Worm (Caenorhabditis elegans) whole organism, late embryonic: Measurements from ENCODE around the gene srw-117.

Experiments
- C08G9.2 ChIP-seq: sonication (generic microtip); optimal IDR thresholded peaks from 2 replicates; lab custom pipeline; 2016; ENCODE audit warnings: mild to moderate bottlenecking, missing genetic modification characterization, moderate library complexity, missing compliant biosample characterization
- F13H6.1 ChIP-seq: sonication (generic microtip); optimal IDR thresholded peaks from 2 replicates; lab custom pipeline; 2016; ENCODE audit warnings: missing genetic modification characterization, missing compliant biosample characterization
- K02D7.2 ChIP-seq: sonication (generic microtip); optimal IDR thresholded peaks from 2 replicates; lab custom pipeline; 2017; ENCODE audit warnings: mild to moderate bottlenecking, missing genetic modification characterization, missing compliant biosample characterization
- K09A11.1 ChIP-seq: sonication (generic microtip); optimal IDR thresholded peaks from 2 replicates; lab custom pipeline; 2017; ENCODE audit warnings: antibody characterized with exemption, mild to moderate bottlenecking, missing genetic modification characterization, missing compliant biosample characterization; ENCODE audit not compliant: insufficient read depth
- T23F11.4 ChIP-seq: fragments of 200-800 bp; sonication (Bioruptor generic); optimal IDR thresholded peaks from 2 replicates; lab custom pipeline; 2018; ENCODE audit warnings: mild to moderate bottlenecking, missing genetic modification characterization, missing compliant biosample characterization
- ahr-1 ChIP-seq: sonication (generic microtip); optimal IDR thresholded peaks from 2 replicates; lab custom pipeline; 2016; ENCODE audit warnings: missing genetic modification characterization, missing compliant biosample characterization
- ceh-18 ChIP-seq: sonication (generic microtip); optimal IDR thresholded peaks from 2 replicates; lab custom pipeline; 2016; ENCODE audit warnings: missing genetic modification characterization, missing compliant biosample characterization
- ceh-19 ChIP-seq: fragments of 200-800 bp; sonication (Bioruptor generic); optimal IDR thresholded peaks from 2 replicates; lab custom pipeline; 2018; ENCODE audit warnings: mild to moderate bottlenecking, missing genetic modification characterization, missing compliant biosample characterization
- ceh-24 ChIP-seq: sonication (generic microtip); optimal IDR thresholded peaks from 2 replicates; lab custom pipeline; 2016; ENCODE audit warnings: mild to moderate bottlenecking, missing genetic modification characterization, missing compliant biosample characterization
- ceh-31 ChIP-seq: sonication (generic microtip); optimal IDR thresholded peaks from 2 replicates; lab custom pipeline; 2016; ENCODE audit warnings: missing genetic modification characterization, missing compliant biosample characterization
- ceh-45 ChIP-seq: fragments of 200-800 bp; sonication (Bioruptor generic); IDR thresholded peaks from 2 replicates; pipeline ENCODE4 v1.3.6; 2022; ENCODE audit warnings: missing genetic modification reagents, missing genetic modification characterization, missing compliant biosample characterization
- ceh-48 ChIP-seq: sonication (generic microtip); optimal IDR thresholded peaks from 2 replicates; lab custom pipeline; 2016; ENCODE audit warnings: missing genetic modification characterization, inconsistent platforms, missing compliant biosample characterization
- ceh-6 ChIP-seq: fragments of 200-800 bp; sonication (Bioruptor generic); optimal IDR thresholded peaks from 2 replicates; lab custom pipeline; 2018; ENCODE audit warnings: mild to moderate bottlenecking, missing genetic modification characterization, missing compliant biosample characterization
- ceh-9 ChIP-seq: sonication (generic microtip); optimal IDR thresholded peaks from 2 replicates; lab custom pipeline; 2016; ENCODE audit warnings: mild to moderate bottlenecking, missing genetic modification characterization, inconsistent platforms, missing compliant biosample characterization
- dmd-4 ChIP-seq: sonication (generic microtip); optimal IDR thresholded peaks from 2 replicates; lab custom pipeline; 2016; ENCODE audit warnings: borderline replicate concordance, missing genetic modification characterization, missing compliant biosample characterization
- elt-2 ChIP-seq: sonication (generic microtip); optimal IDR thresholded peaks from 2 replicates; lab custom pipeline; 2016; ENCODE audit warnings: missing genetic modification reagents, missing genetic modification characterization, missing compliant biosample characterization
- ets-4 ChIP-seq: sonication (generic microtip); optimal IDR thresholded peaks from 2 replicates; lab custom pipeline; 2016; ENCODE audit warnings: missing genetic modification characterization, missing compliant biosample characterization
- eyg-1 ChIP-seq: sonication (generic microtip); optimal IDR thresholded peaks from 2 replicates; lab custom pipeline; 2016; ENCODE audit warnings: missing genotype, missing genetic modification characterization, missing compliant biosample characterization
- fax-1 ChIP-seq: sonication (generic microtip); optimal IDR thresholded peaks from 2 replicates; lab custom pipeline; 2016; ENCODE audit warnings: missing genotype, missing genetic modification characterization, missing compliant biosample characterization
- fkh-6 ChIP-seq: sonication (generic microtip); optimal IDR thresholded peaks from 2 replicates; lab custom pipeline; 2016; ENCODE audit warnings: missing genetic modification characterization, missing compliant biosample characterization
- hlh-13 ChIP-seq: fragments of 200-800 bp; sonication (Bioruptor generic); optimal IDR thresholded peaks from 2 replicates; lab custom pipeline; 2018; ENCODE audit warnings: mild to moderate bottlenecking, missing genetic modification characterization, missing compliant biosample characterization
- hlh-15 ChIP-seq: sonication (generic microtip); optimal IDR thresholded peaks from 2 replicates; lab custom pipeline; 2016; ENCODE audit warnings: missing genetic modification characterization, missing compliant biosample characterization
- hlh-6 ChIP-seq: sonication (generic microtip); optimal IDR thresholded peaks from 2 replicates; lab custom pipeline; 2016; ENCODE audit warnings: missing genotype, missing genetic modification characterization, missing compliant biosample characterization
- hlh-8 ChIP-seq: sonication (generic microtip); optimal IDR thresholded peaks from 2 replicates; lab custom pipeline; 2016; ENCODE audit warnings: missing genotype, missing genetic modification characterization, missing compliant biosample characterization
- lim-6 ChIP-seq: sonication (generic microtip); optimal IDR thresholded peaks from 2 replicates; lab custom pipeline; 2016; ENCODE audit warnings: missing genetic modification characterization, missing compliant biosample characterization
- lin-11 ChIP-seq: fragments of 200-800 bp; sonication (Bioruptor generic); optimal IDR thresholded peaks from 2 replicates; lab custom pipeline; 2018; ENCODE audit warnings: mild to moderate bottlenecking, missing genetic modification characterization, missing compliant biosample characterization
- madf-2 ChIP-seq: sonication (generic microtip); optimal IDR thresholded peaks from 2 replicates; lab custom pipeline; 2017; ENCODE audit warnings: missing genetic modification characterization, missing compliant biosample characterization
- mec-3 ChIP-seq: sonication (generic microtip); optimal IDR thresholded peaks from 2 replicates; lab custom pipeline; 2016; ENCODE audit warnings: borderline replicate concordance, missing genetic modification characterization, missing compliant biosample characterization
- nfya-1 ChIP-seq: sonication (generic microtip); optimal IDR thresholded peaks from 2 replicates; lab custom pipeline; 2017; ENCODE audit warnings: missing genetic modification characterization, mild to moderate bottlenecking, missing compliant biosample characterization, antibody characterized with exemption, moderate library complexity
- nhr-11 ChIP-seq: fragments of 150-350 bp; optimal IDR thresholded peaks from 2 replicates; lab custom pipeline; 2014; ENCODE audit warnings: missing biosample characterization, missing genetic modification characterization
- npax-4 ChIP-seq: sonication (generic microtip); optimal IDR thresholded peaks from 2 replicates; lab custom pipeline; 2016; ENCODE audit warnings: missing genetic modification characterization, missing compliant biosample characterization
- pat-9 ChIP-seq: fragments of 200-800 bp; sonication (Bioruptor generic); optimal IDR thresholded peaks from 2 replicates; lab custom pipeline; 2018; ENCODE audit warnings: mild to moderate bottlenecking, missing genetic modification characterization, moderate library complexity, missing compliant biosample characterization
- pha-4 ChIP-seq: fragments of 150-350 bp; optimal IDR thresholded peaks from 2 replicates; lab custom pipeline; 2018; ENCODE audit warnings: missing biosample characterization, missing genetic modification reagents, missing genetic modification characterization
- pros-1 ChIP-seq: fragments of 150-350 bp; optimal IDR thresholded peaks from 2 replicates; lab custom pipeline; 2014; ENCODE audit warnings: missing biosample characterization, missing genetic modification reagents, missing genetic modification characterization
- ref-2 ChIP-seq: sonication (generic microtip); optimal IDR thresholded peaks from 2 replicates; lab custom pipeline; 2016; ENCODE audit warnings: missing genetic modification characterization, missing compliant biosample characterization
- rnt-1 ChIP-seq: sonication (generic microtip); optimal IDR thresholded peaks from 2 replicates; lab custom pipeline; 2016; ENCODE audit warnings: missing genetic modification characterization, missing compliant biosample characterization
- syd-9 ChIP-seq: sonication (generic microtip); optimal IDR thresholded peaks from 2 replicates; lab custom pipeline; 2016; ENCODE audit warnings: mild to moderate bottlenecking, missing genetic modification characterization, moderate library complexity, missing compliant biosample characterization
- tbx-2 ChIP-seq: sonication (generic microtip); optimal IDR thresholded peaks from 2 replicates; lab custom pipeline; 2016; ENCODE audit warnings: missing genetic modification characterization, missing compliant biosample characterization
- ttx-3 ChIP-seq: sonication (generic microtip); optimal IDR thresholded peaks from 2 replicates; lab custom pipeline; 2016; ENCODE audit warnings: missing genetic modification reagents, missing genetic modification characterization, missing compliant biosample characterization
- unc-3 ChIP-seq, 2 experiments: fragments of 200-800 bp in 1 of 2; sonication (Bioruptor generic) in 1 of 2; sonication (generic microtip) in 1 of 2; conservative IDR thresholded peaks in 1 of 2; optimal IDR thresholded peaks in 1 of 2; 2 replicates each; pipeline versions ENCODE4 v1.3.6 to Lab custom; 2016 to 2022; ENCODE audit warnings: missing compliant biosample characterization in 2 of 2, missing genetic modification characterization in 2 of 2, missing genetic modification reagents in 1 of 2
- unc-42 ChIP-seq: sonication (generic microtip); optimal IDR thresholded peaks from 2 replicates; lab custom pipeline; 2016; ENCODE audit warnings: missing genotype, missing genetic modification characterization, missing compliant biosample characterization
- unc-55 ChIP-seq: sonication (generic microtip); optimal IDR thresholded peaks from 2 replicates; lab custom pipeline; 2017; ENCODE audit warnings: missing biosample characterization, missing genetic modification reagents, missing genetic modification characterization

srw-117 gene

DNA sequence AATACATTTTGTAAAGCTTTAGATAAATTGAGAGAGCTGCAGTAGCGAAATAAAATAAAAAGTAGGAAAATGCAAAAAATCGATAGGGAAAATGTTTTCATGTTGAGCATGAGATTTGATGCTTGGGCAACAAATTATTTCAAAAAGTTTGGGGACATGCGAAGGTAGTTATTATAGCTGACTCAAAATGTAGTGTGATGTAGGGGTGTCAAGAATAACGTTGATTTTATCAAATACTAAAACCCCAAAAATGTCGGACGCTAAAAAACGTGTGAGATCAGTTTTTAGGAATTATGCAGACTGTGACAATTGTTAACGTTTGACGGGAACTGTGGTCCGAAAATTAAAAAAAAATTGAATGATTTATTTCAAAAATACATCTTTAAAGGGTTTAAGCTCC lies 38.1 kb upstream of the srw-117 start, which contains the start of gene irld-12:
Gene irld-12 (minus strand): TSS at position 101 of the 400 bp plus-strand sequence.
- TF ChIP-seq ceh-45 (GFP tag; lab: Robert Waterston, UW): no peak
- no peak for TF ChIP-seq elt-2
- no peak for TF ChIP-seq lin-11 (tag; lab: Kevin White, UChicago)
- no peak for TF ChIP-seq mec-3 (tag; lab: Kevin White, UChicago)
- no peak for TF ChIP-seq K02D7.2 (tag; lab: Kevin White, UChicago)
- no peak for TF ChIP-seq hlh-15 (tag; lab: Kevin White, UChicago)
- no peak for TF ChIP-seq ceh-6 (GFP tag; lab: Kevin White, UChicago)
- no peak for TF ChIP-seq unc-42
- TF ChIP-seq fax-1 (tag; lab: Kevin White, UChicago): no peak
- TF ChIP-seq npax-4 (tag; lab: Kevin White, UChicago): no peak
- TF ChIP-seq, all 69 proteins: peak for 0

ce11 chrV:3017930-3018329 lies 34.7 kb upstream of the srw-117 start:
- TF ChIP-seq tbx-2 (tag; lab: Kevin White, UChicago): no peak

ce11 chrV:3014185-3014584 lies 30.9 kb upstream of the srw-117 start, which contains the start of gene K12D9.1:
Gene K12D9.1 (plus strand): TSS chrV:3014485.
- TF ChIP-seq ceh-31 (tag; lab: Kevin White, UChicago) (no peak), pha-4 (tag; lab: Kevin White, UChicago) (no peak), eyg-1 (tag; lab: Kevin White, UChicago) (no peak)

DNA sequence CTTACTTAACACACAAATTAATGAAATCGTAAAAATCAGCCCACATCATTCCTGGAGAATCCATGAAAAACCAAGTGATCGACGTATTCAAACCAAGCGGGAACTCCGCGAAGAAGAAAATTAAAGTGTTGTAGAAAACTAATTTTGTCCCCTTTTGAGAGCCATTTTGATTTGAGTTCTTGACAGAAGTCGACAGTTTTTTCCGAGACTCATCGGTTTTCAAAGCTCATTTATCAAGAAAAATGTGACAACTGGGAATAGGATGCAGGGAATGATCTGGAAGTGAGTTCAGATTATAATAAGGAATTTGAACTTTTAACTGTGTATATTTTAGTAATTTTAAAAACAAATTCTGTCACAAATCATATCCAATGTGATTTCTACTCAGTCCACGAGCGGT lies 28.1 kb upstream of the srw-117 start, which contains the start of gene srw-135:
Gene srw-135 (minus strand): TSS at position 101 of the 400 bp plus-strand sequence.
- TF ChIP-seq nfya-1 (tag; lab: Kevin White, UChicago): no peak
- no peak for TF ChIP-seq ahr-1 (tag; lab: Kevin White, UChicago)
- no peak for TF ChIP-seq npax-4 (tag; lab: Kevin White, UChicago)
- TF ChIP-seq rnt-1: no peak
- TF ChIP-seq lim-6 (tag; lab: Kevin White, UChicago): no peak
- no peak for TF ChIP-seq T23F11.4
- no peak for TF ChIP-seq ceh-31 (tag; lab: Kevin White, UChicago)
- no peak for TF ChIP-seq fkh-6 (tag; lab: Kevin White, UChicago)
- TF ChIP-seq hlh-6 (tag; lab: Kevin White, UChicago): no peak
- TF ChIP-seq ttx-3: no peak
- TF ChIP-seq hlh-13 (GFP tag; lab: Kevin White, UChicago): no peak
- TF ChIP-seq ets-4 (tag; lab: Kevin White, UChicago): no peak
- no peak for TF ChIP-seq ceh-9 (tag; lab: Kevin White, UChicago)
- no peak for TF ChIP-seq ceh-19 (GFP tag; lab: Kevin White, UChicago)
- no peak for TF ChIP-seq unc-3 (GFP tag; conservative IDR thresholded peaks at IDR 0.05; lab: Robert Waterston, UW)
- TF ChIP-seq unc-3 (tag; optimal IDR thresholded peaks at IDR 0.05; lab: Kevin White, UChicago): no peak
- no peak for TF ChIP-seq ceh-24 (tag; lab: Kevin White, UChicago)
- TF ChIP-seq, all 69 proteins: peak for 0

DNA sequence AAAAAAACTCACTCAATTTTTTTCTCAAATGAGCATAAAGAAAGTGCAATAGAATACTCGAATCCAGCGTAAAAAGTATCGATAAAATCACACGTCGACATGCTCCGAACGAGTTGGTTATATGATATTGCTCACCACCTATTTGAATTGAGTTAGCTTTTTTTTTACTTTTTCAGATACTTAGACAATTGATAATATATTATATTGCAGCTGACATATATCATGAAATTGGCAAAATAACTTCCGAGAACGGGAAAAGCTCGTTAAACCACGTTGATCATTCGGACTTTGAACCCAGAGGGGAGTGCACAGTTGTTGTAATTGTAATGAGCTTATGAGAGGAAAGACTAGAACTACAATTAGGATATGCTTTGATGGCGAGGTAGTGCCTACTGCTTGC lies 27.2 kb upstream of the srw-117 start, which contains the start of gene srw-136:
Gene srw-136 (minus strand): TSS at position 101 of the 400 bp plus-strand sequence.
- TF ChIP-seq pat-9 (tag; lab: Kevin White, UChicago) (no peak), dmd-4 (tag; lab: Kevin White, UChicago) (no peak), lin-11 (tag; lab: Kevin White, UChicago) (no peak), T23F11.4 (no peak), K09A11.1 (tag; lab: Kevin White, UChicago) (no peak), madf-2 (tag; lab: Kevin White, UChicago) (no peak), hlh-8 (tag; lab: Kevin White, UChicago) (no peak), syd-9 (tag; lab: Kevin White, UChicago) (no peak), unc-42 (no peak), C08G9.2 (tag; lab: Kevin White, UChicago) (no peak), ceh-48 (tag; lab: Kevin White, UChicago) (no peak), unc-55 (GFP tag; lab: Kevin White, UChicago) (no peak), pros-1 (tag; lab: Kevin White, UChicago) (no peak), F13H6.1 (tag; lab: Kevin White, UChicago) (no peak), ceh-18 (tag; lab: Kevin White, UChicago) (no peak), nhr-11 (no peak), ref-2 (no peak)
